Fruit fly (Drosophila melanogaster) whole organism, embryonic: Measurements from ENCODE around the gene CG10638.
A peak's percentile ranks its signal among the peaks of the same experiment; 100 is the strongest.

Experiments used
- Ada2b ChIP-seq: fragments of 200-800 bp; sonication (Bioruptor generic); IDR thresholded peaks from 2 replicates; pipeline ENCODE4 v1.3.6; 2022; ENCODE audit warnings: missing biosample characterization, missing genetic modification characterization
- C15 ChIP-seq: fragments of 200-800 bp; sonication (Bioruptor generic); IDR thresholded peaks from 3 replicates; pipeline ENCODE4 v1.3.6; 2022; ENCODE audit warnings: missing biosample characterization, missing genetic modification characterization
- CG15479 ChIP-seq: fragments of 200-800 bp; sonication (Bioruptor generic); optimal IDR thresholded peaks from 3 replicates; lab custom pipeline; 2019; ENCODE audit warnings: missing biosample characterization, mild to moderate bottlenecking, missing genetic modification characterization, moderate library complexity
- CG15601 ChIP-seq: fragments of 200-800 bp; sonication (Bioruptor generic); optimal IDR thresholded peaks from 3 replicates; lab custom pipeline; 2019; ENCODE audit warnings: missing biosample characterization, mild to moderate bottlenecking, missing genetic modification characterization, moderate library complexity
- CG1603 ChIP-seq: fragments of 200-800 bp; sonication (Bioruptor generic); optimal IDR thresholded peaks from 2 replicates; lab custom pipeline; 2019; ENCODE audit warnings: missing biosample characterization, mild to moderate bottlenecking, missing genetic modification characterization, moderate library complexity
- CG16779 ChIP-seq: fragments of 200-800 bp; sonication (Bioruptor generic); IDR thresholded peaks from 2 replicates; pipeline ENCODE4 v1.3.6; 2022; ENCODE audit warnings: missing biosample characterization, missing genetic modification characterization
- CG1832 ChIP-seq: fragments of 200-800 bp; sonication (Bioruptor generic); optimal IDR thresholded peaks from 2 replicates; lab custom pipeline; 2017; ENCODE audit warnings: missing biosample characterization, mild to moderate bottlenecking, missing genetic modification characterization, inconsistent platforms
- CG31365 ChIP-seq: fragments of 200-800 bp; sonication (Bioruptor generic); optimal IDR thresholded peaks from 2 replicates; lab custom pipeline; 2018; ENCODE audit warnings: missing biosample characterization, mild to moderate bottlenecking, missing genetic modification characterization
- CG3281 ChIP-seq: fragments of 200-800 bp; sonication (Bioruptor generic); optimal IDR thresholded peaks from 3 replicates; lab custom pipeline; 2017; ENCODE audit warnings: missing biosample characterization, mild to moderate bottlenecking, missing genetic modification characterization
- CG3407 ChIP-seq: fragments of 200-800 bp; sonication (Bioruptor generic); optimal IDR thresholded peaks from 2 replicates; lab custom pipeline; 2018; ENCODE audit warnings: missing biosample characterization, mild to moderate bottlenecking, missing genetic modification characterization
- CG5245 ChIP-seq: fragments of 200-800 bp; sonication (Bioruptor generic); optimal IDR thresholded peaks from 3 replicates; lab custom pipeline; 2016; ENCODE audit warnings: missing biosample characterization, missing genetic modification characterization
- CG6813 ChIP-seq: fragments of 200-800 bp; sonication (Bioruptor generic); optimal IDR thresholded peaks from 2 replicates; lab custom pipeline; 2017; ENCODE audit warnings: missing biosample characterization, missing genetic modification characterization, mild to moderate bottlenecking, moderate library complexity, missing genetic modification reagents
- CG8089 ChIP-seq: fragments of 200-800 bp; sonication (Bioruptor generic); optimal IDR thresholded peaks from 3 replicates; lab custom pipeline; 2016; ENCODE audit warnings: missing biosample characterization, missing genetic modification characterization
- CrebB ChIP-seq: fragments of 200-800 bp; sonication (Bioruptor generic); optimal IDR thresholded peaks from 3 replicates; lab custom pipeline; 2018; ENCODE audit warnings: missing biosample characterization, mild to moderate bottlenecking, missing genetic modification characterization
- Drgx ChIP-seq: fragments of 200-800 bp; sonication (Bioruptor generic); IDR thresholded peaks from 2 replicates; pipeline ENCODE4 v1.3.6; 2022; ENCODE audit warnings: missing biosample characterization, missing genetic modification characterization
- GATAe ChIP-seq: fragments of 200-800 bp; sonication (Bioruptor generic); conservative IDR thresholded peaks from 2 replicates; pipeline ENCODE4 v1.3.6; 2022; ENCODE audit warnings: missing biosample characterization, missing genetic modification characterization
- Hr39 ChIP-seq: fragments of >200 bp; optimal IDR thresholded peaks from 2 replicates; lab custom pipeline; 2017
- Lhr ChIP-seq: fragments of 200-800 bp; sonication (Bioruptor generic); optimal IDR thresholded peaks from 3 replicates; lab custom pipeline; 2017; ENCODE audit warnings: mild to moderate bottlenecking, missing biosample characterization, missing genetic modification reagents, missing genetic modification characterization
- MTF-1 ChIP-seq: fragments of 200-800 bp; sonication (Bioruptor generic); optimal IDR thresholded peaks from 2 replicates; lab custom pipeline; 2018; ENCODE audit warnings: missing biosample characterization, mild to moderate bottlenecking, missing genetic modification characterization, borderline replicate concordance
- Nf-YB ChIP-seq: fragments of 200-800 bp; sonication (Bioruptor generic); optimal IDR thresholded peaks from 3 replicates; lab custom pipeline; 2019; ENCODE audit warnings: missing biosample characterization, mild to moderate bottlenecking, missing genetic modification characterization, moderate library complexity
- NfI ChIP-seq: fragments of 200-800 bp; sonication (Bioruptor generic); optimal IDR thresholded peaks from 3 replicates; lab custom pipeline; 2018; ENCODE audit warnings: missing biosample characterization, mild to moderate bottlenecking, missing genetic modification characterization, moderate library complexity
- PHDP ChIP-seq: fragments of 200-800 bp; sonication (Bioruptor generic); optimal IDR thresholded peaks from 3 replicates; lab custom pipeline; 2018; ENCODE audit warnings: missing biosample characterization, mild to moderate bottlenecking, missing genetic modification characterization, moderate library complexity
- Ravus ChIP-seq: fragments of 200-800 bp; sonication (Bioruptor generic); IDR thresholded peaks from 2 replicates; pipeline ENCODE4 v1.3.6; 2022; ENCODE audit warnings: missing biosample characterization, missing genetic modification characterization
- ac ChIP-seq: fragments of 200-800 bp; sonication (Bioruptor generic); optimal IDR thresholded peaks from 3 replicates; lab custom pipeline; 2017; ENCODE audit warnings: missing biosample characterization, mild to moderate bottlenecking, missing genetic modification characterization
- ato ChIP-seq: fragments of 200-800 bp; sonication (Bioruptor generic); IDR thresholded peaks from 2 replicates; pipeline ENCODE4 v1.3.6; 2022; ENCODE audit warnings: missing biosample characterization, missing genetic modification characterization; ENCODE audit not compliant: partially characterized antibody
- bab2 ChIP-seq: fragments of 200-800 bp; sonication (Bioruptor generic); optimal IDR thresholded peaks from 2 replicates; lab custom pipeline; 2016; ENCODE audit warnings: missing biosample characterization, missing genetic modification characterization
- cato ChIP-seq: fragments of 200-800 bp; sonication (Bioruptor generic); optimal IDR thresholded peaks from 2 replicates; lab custom pipeline; 2016; ENCODE audit warnings: missing biosample characterization, missing genetic modification characterization, borderline replicate concordance
- chm ChIP-seq: fragments of 200-800 bp; sonication (Bioruptor generic); IDR thresholded peaks from 2 replicates; pipeline ENCODE4 v1.3.6; 2022; ENCODE audit warnings: missing biosample characterization, missing genetic modification characterization
- da ChIP-seq: fragments of 200-800 bp; sonication (Bioruptor generic); optimal IDR thresholded peaks from 2 replicates; lab custom pipeline; 2016; ENCODE audit warnings: missing biosample characterization, missing genetic modification characterization
- dati ChIP-seq: fragments of 200-800 bp; sonication (Bioruptor generic); IDR thresholded peaks from 2 replicates; pipeline ENCODE4 v1.3.6; 2022; ENCODE audit warnings: missing biosample characterization, missing genetic modification characterization
- dpn ChIP-seq, 2 experiments: fragments of 200-800 bp; sonication (Bioruptor generic); optimal IDR thresholded peaks; 3 replicates each; lab custom pipeline; 2016; ENCODE audit warnings: missing biosample characterization in 2 of 2, missing genetic modification characterization in 2 of 2
- ewg ChIP-seq: fragments of 200-800 bp; sonication (Bioruptor generic); optimal IDR thresholded peaks from 3 replicates; lab custom pipeline; 2017; ENCODE audit warnings: mild to moderate bottlenecking, missing biosample characterization, missing genetic modification reagents, missing genetic modification characterization
- ftz-f1 ChIP-seq: fragments of 200-800 bp; sonication (Bioruptor generic); optimal IDR thresholded peaks from 2 replicates; lab custom pipeline; 2016; ENCODE audit warnings: missing biosample characterization, missing genetic modification characterization
- ind ChIP-seq: fragments of 200-800 bp; sonication (Bioruptor generic); optimal IDR thresholded peaks from 3 replicates; lab custom pipeline; 2016; ENCODE audit warnings: missing biosample characterization, missing genetic modification characterization
- insv ChIP-seq, 2 experiments: fragments of 200-800 bp; sonication (Bioruptor generic); optimal IDR thresholded peaks; 3 replicates each; lab custom pipeline; 2016 to 2018; ENCODE audit warnings: missing biosample characterization in 2 of 2, missing genetic modification characterization in 2 of 2
- ken ChIP-seq: fragments of 200-800 bp; sonication (Bioruptor generic); IDR thresholded peaks from 3 replicates; pipeline ENCODE4 v1.3.6; 2022; ENCODE audit warnings: missing biosample characterization, missing genetic modification characterization
- lmd ChIP-seq: fragments of 200-800 bp; sonication (Bioruptor generic); IDR thresholded peaks from 2 replicates; pipeline ENCODE4 v1.3.6; 2022; ENCODE audit warnings: missing biosample characterization, missing genetic modification characterization
- lov ChIP-seq, 2 experiments: fragments of 200-800 bp in 1 of 2; fragments of >200 bp in 1 of 2; sonication (Bioruptor generic) in 1 of 2; IDR thresholded peaks in 1 of 2; optimal IDR thresholded peaks in 1 of 2; 2 replicates in 1 of 2; 3 replicates in 1 of 2; pipeline versions ENCODE4 v1.3.6 to Lab custom; 2017 to 2022; ENCODE audit warnings: missing biosample characterization in 1 of 2, missing genetic modification characterization in 1 of 2
- oc ChIP-seq: fragments of 200-800 bp; sonication (Bioruptor generic); optimal IDR thresholded peaks from 2 replicates; lab custom pipeline; 2018; ENCODE audit warnings: missing biosample characterization, mild to moderate bottlenecking, missing genetic modification characterization, moderate library complexity
- org-1 ChIP-seq: fragments of 200-800 bp; sonication (Bioruptor generic); optimal IDR thresholded peaks from 2 replicates; lab custom pipeline; 2017; ENCODE audit warnings: missing biosample characterization, missing genetic modification characterization
- pita ChIP-seq: fragments of 200-800 bp; sonication (Bioruptor generic); optimal IDR thresholded peaks from 2 replicates; lab custom pipeline; 2017; ENCODE audit warnings: missing biosample characterization, mild to moderate bottlenecking, missing genetic modification characterization
- pum ChIP-seq: fragments of 200-800 bp; sonication (Bioruptor generic); optimal IDR thresholded peaks from 2 replicates; lab custom pipeline; 2016; ENCODE audit warnings: missing biosample characterization, missing genetic modification characterization
- sc ChIP-seq, 3 experiments: fragments of >200 bp in 2 of 3; fragments of 200-800 bp in 1 of 3; sonication (Bioruptor generic) in 1 of 3; optimal IDR thresholded peaks; 2 replicates in 2 of 3; 3 replicates in 1 of 3; lab custom pipeline; 2017; ENCODE audit warnings: mild to moderate bottlenecking in 1 of 3, missing biosample characterization in 1 of 3, missing genetic modification characterization in 1 of 3, missing genetic modification reagents in 1 of 3
- sna ChIP-seq: fragments of 200-800 bp; sonication (Bioruptor generic); IDR thresholded peaks from 2 replicates; pipeline ENCODE4 v1.3.6; 2022; ENCODE audit warnings: missing biosample characterization, missing genetic modification characterization; ENCODE audit not compliant: partially characterized antibody
- sr ChIP-seq: fragments of 200-800 bp; sonication (Bioruptor generic); IDR thresholded peaks from 3 replicates; pipeline ENCODE4 v1.3.6; 2022; ENCODE audit warnings: missing biosample characterization, missing genetic modification characterization
- sug ChIP-seq: fragments of 200-800 bp; optimal IDR thresholded peaks from 2 replicates; lab custom pipeline; 2019; ENCODE audit warnings: missing biosample characterization, mild to moderate bottlenecking, missing genetic modification characterization, moderate library complexity
- tna ChIP-seq: fragments of 200-800 bp; sonication (Bioruptor generic); IDR thresholded peaks from 2 replicates; pipeline ENCODE4 v1.3.6; 2022; ENCODE audit warnings: missing biosample characterization, missing genetic modification characterization; ENCODE audit not compliant: partially characterized antibody
- trh ChIP-seq: fragments of 200-800 bp; sonication (Bioruptor generic); optimal IDR thresholded peaks from 2 replicates; lab custom pipeline; 2016; ENCODE audit warnings: missing biosample characterization, missing genetic modification characterization
- unc-4 ChIP-seq: fragments of 200-800 bp; sonication (Bioruptor generic); IDR thresholded peaks from 2 replicates; pipeline ENCODE4 v1.3.6; 2022; ENCODE audit warnings: missing biosample characterization, missing genetic modification characterization; ENCODE audit not compliant: partially characterized antibody
- vfl ChIP-seq: fragments of 200-800 bp; sonication (Bioruptor generic); optimal IDR thresholded peaks from 2 replicates; lab custom pipeline; 2016; ENCODE audit warnings: missing biosample characterization, missing genetic modification characterization

CG10638 gene

DNA sequence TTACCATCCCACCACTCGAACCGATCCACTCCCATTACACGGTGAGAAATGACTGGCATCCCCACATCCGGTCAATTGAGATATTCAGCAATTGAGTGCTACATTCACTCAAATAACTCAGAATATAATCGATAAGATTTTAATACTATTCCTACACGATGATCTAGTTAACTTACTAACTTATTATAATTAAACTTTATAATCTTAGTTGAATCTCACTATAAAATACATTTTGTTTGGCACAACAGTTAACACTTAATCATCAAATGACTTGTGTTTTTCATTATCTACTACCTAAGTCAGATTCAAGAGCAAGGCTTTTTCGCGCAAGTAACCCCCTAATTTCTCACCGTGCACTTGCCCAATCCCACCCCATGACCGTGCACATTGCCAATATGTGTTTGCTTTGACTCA, 5.8 kb downstream of the CG10638 start (continued):
- TF ChIP-seq pum (no peak), ewg (no peak), Ravus (GFP tag; lab: Robert Waterston, UW) (no peak), Nf-YB (GFP tag; lab: Kevin White, UChicago) (peak; percentile 4), bab2 (GFP tag; lab: Kevin White, UChicago) (peak; percentile 11), sc (optimal IDR thresholded peaks at IDR 0.05; lab: Kevin White, UChicago) (no peak), sc (GFP tag; optimal IDR thresholded peaks at IDR 0.05; lab: Kevin White, UChicago) (no peak), ind (GFP tag; lab: Kevin White, UChicago) (peak; percentile 37), CG16779 (GFP tag; lab: Robert Waterston, UW) (no peak), sna (GFP tag; lab: Robert Waterston, UW) (no peak), sr (GFP tag; lab: Robert Waterston, UW) (no peak), Hr39 (no peak), dati (no peak), Ada2b (GFP tag; lab: Robert Waterston, UW) (no peak), lov (optimal IDR thresholded peaks at IDR 0.05; lab: Kevin White, UChicago) (no peak), lov (GFP tag; IDR thresholded peaks at IDR 0.05; lab: Robert Waterston, UW) (no peak), org-1 (GFP tag; lab: Kevin White, UChicago) (peak; percentile 36), CG5245 (GFP tag; lab: Kevin White, UChicago) (no peak), CG3407 (no peak), GATAe (GFP tag; lab: Robert Waterston, UW) (no peak), tna (GFP tag; lab: Robert Waterston, UW) (no peak), CG3281 (GFP tag; lab: Kevin White, UChicago) (peak; percentile 47), ken (GFP tag; lab: Robert Waterston, UW) (no peak), ato (GFP tag; lab: Robert Waterston, UW) (no peak), vfl (GFP tag; lab: Kevin White, UChicago) (no peak), unc-4 (GFP tag; lab: Robert Waterston, UW) (no peak), CG31365 (no peak), pita (GFP tag; lab: Kevin White, UChicago) (no peak), insv (GFP tag; optimal IDR thresholded peaks at IDR 0.05; lab: Kevin White, UChicago) (no peak), ac (GFP tag; lab: Kevin White, UChicago) (no peak), Lhr (no peak), MTF-1 (GFP tag; lab: Kevin White, UChicago) (no peak), CrebB (tag; lab: Kevin White, UChicago) (no peak), cato (no peak), CG15601 (tag; lab: Kevin White, UChicago) (no peak), CG6813 (peak; percentile 30), CG15479 (GFP tag; lab: Kevin White, UChicago) (no peak), trh (GFP tag; lab: Kevin White, UChicago) (no peak), oc (tag; lab: Kevin White, UChicago) (peak; percentile 19), PHDP (peak; percentile 46), NfI (GFP tag; lab: Kevin White, UChicago) (peak; percentile 31), ftz-f1 (GFP tag; lab: Kevin White, UChicago) (no peak), CG1832 (GFP tag; lab: Kevin White, UChicago) (no peak), dpn (GFP tag; optimal IDR thresholded peaks at IDR 0.05; lab: Kevin White, UChicago) (peak in 1 of 2 experiments; percentile 3), da (GFP tag; lab: Kevin White, UChicago) (no peak), C15 (GFP tag; lab: Robert Waterston, UW) (no peak), chm (GFP tag; lab: Robert Waterston, UW) (no peak), sug (tag; lab: Kevin White, UChicago) (peak; percentile 0), CG1603 (peak; percentile 18), CG8089 (no peak), lmd (GFP tag; lab: Robert Waterston, UW) (no peak), Drgx (peak; percentile 59)
